Worm (Caenorhabditis elegans): ENCODE results near the gene sri-1.

ce11 chrV:15970820-15971219 is 3.4 kb upstream of the sri-1 start:
- TF ChIP-seq F13H6.1 (tag; optimal IDR thresholded peaks at IDR 0.05) (no peak), pros-1 (tag; optimal IDR thresholded peaks at IDR 0.05) (no peak), C38D4.7 (GFP tag; optimal IDR thresholded peaks at IDR 0.05) (no peak), nhr-11 (tag; optimal IDR thresholded peaks at IDR 0.05) (no peak), ceh-45 (GFP tag; IDR thresholded peaks at IDR 0.05) (no peak), ztf-16 (tag; optimal IDR thresholded peaks at IDR 0.05) (no peak), ceh-31 (tag; optimal IDR thresholded peaks at IDR 0.05) (no peak), unc-86 (tag; optimal IDR thresholded peaks at IDR 0.05) (no peak), ets-4 (tag; optimal IDR thresholded peaks at IDR 0.05) (no peak), fkh-10 (GFP tag; optimal IDR thresholded peaks at IDR 0.05) (no peak), hlh-13 (GFP tag; optimal IDR thresholded peaks at IDR 0.05) (no peak)
